Worm (Caenorhabditis elegans): ENCODE data around the gene klf-2.

DNA sequence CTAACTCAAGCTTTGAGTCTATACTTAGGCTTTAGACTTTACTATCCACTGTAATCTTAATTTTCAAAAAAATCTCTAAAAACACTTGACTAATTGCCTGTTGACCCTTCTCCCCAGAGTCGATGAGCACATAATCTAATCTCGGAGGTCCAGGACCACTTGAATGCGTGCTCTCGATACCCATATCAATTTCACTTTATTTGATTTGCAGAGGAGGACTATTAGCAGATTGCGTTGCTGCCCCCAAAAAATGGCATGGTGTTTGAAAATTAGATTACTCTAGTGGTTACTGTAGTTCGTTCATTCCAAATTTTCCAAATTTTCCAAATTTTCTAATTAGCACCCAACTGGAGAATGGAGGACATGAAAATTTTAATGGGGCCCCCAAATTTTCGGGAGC, 40.0 kb upstream of the klf-2 start:
- TF ChIP-seq tab-1 (GFP tag; IDR thresholded peaks at IDR 0.05) (no peak), flt-1 (GFP tag; IDR thresholded peaks at IDR 0.05) (no peak), ztf-23 (GFP tag; IDR thresholded peaks at IDR 0.05) (no peak), ztf-29 (GFP tag; IDR thresholded peaks at IDR 0.05) (no peak), cog-1 (tag; optimal IDR thresholded peaks at IDR 0.05) (no peak), med-1 (GFP tag; optimal IDR thresholded peaks at IDR 0.05; ENCODE audit: insufficient read depth) (no peak), klf-2 (GFP tag; conservative IDR thresholded peaks at IDR 0.05) (no peak), T22C8.4 (GFP tag; IDR thresholded peaks at IDR 0.05) (no peak)
